Fruit fly (Drosophila melanogaster): ENCODE data around the gene Ctps.
A peak's percentile ranks its signal among the peaks of the same experiment; 100 is the strongest.

The Ctps gene

dm6 chr3L:15161549-15161948 is 63.8 kb downstream of the Ctps start, which contains the start of gene CG6878 (continued):
- peak; percentile 8 for TF ChIP-seq CG10654 (GFP tag; optimal IDR thresholded peaks at IDR 0.05)
- TF ChIP-seq z (GFP tag; IDR thresholded peaks at IDR 0.05): no peak
- TF ChIP-seq Awh (GFP tag; IDR thresholded peaks at IDR 0.05): no peak
- TF ChIP-seq CG11085 (GFP tag; IDR thresholded peaks at IDR 0.05): no peak
- TF ChIP-seq CG15696 (tag; optimal IDR thresholded peaks at IDR 0.05): peak; percentile 13
- TF ChIP-seq hth (optimal IDR thresholded peaks at IDR 0.05): no peak
- TF ChIP-seq NfI (GFP tag; optimal IDR thresholded peaks at IDR 0.05): peak; percentile 60
- no peak for TF ChIP-seq Nf-YA (GFP tag; IDR thresholded peaks at IDR 0.05)
- no peak for TF ChIP-seq CG12769 (tag; optimal IDR thresholded peaks at IDR 0.05)
- no peak for TF ChIP-seq tx (GFP tag; optimal IDR thresholded peaks at IDR 0.05)
- no peak for TF ChIP-seq Kr (GFP tag; optimal IDR thresholded peaks at IDR 0.05)
- no peak for TF ChIP-seq CG4328 (GFP tag; optimal IDR thresholded peaks at IDR 0.05)
- no peak for TF ChIP-seq Mrtf (GFP tag; IDR thresholded peaks at IDR 0.05)
- TF ChIP-seq zfh2 (GFP tag; optimal IDR thresholded peaks at IDR 0.05): no peak
- TF ChIP-seq Opbp (GFP tag; IDR thresholded peaks at IDR 0.05; ENCODE audit: partially characterized antibody): no peak
- no peak for TF ChIP-seq Gug (GFP tag; IDR thresholded peaks at IDR 0.05)
- TF ChIP-seq fd64A (GFP tag; optimal IDR thresholded peaks at IDR 0.05): no peak
- TF ChIP-seq CG34376 (GFP tag; optimal IDR thresholded peaks at IDR 0.05): peak; percentile 6
- TF ChIP-seq aop (GFP tag; IDR thresholded peaks at IDR 0.05): no peak
- no peak for TF ChIP-seq Sox100B (GFP tag; optimal IDR thresholded peaks at IDR 0.05)
- TF ChIP-seq CG3838 (GFP tag; optimal IDR thresholded peaks at IDR 0.05): no peak
- no peak for TF ChIP-seq CG7271 (tag; optimal IDR thresholded peaks at IDR 0.05)
- TF ChIP-seq CG15269 (tag; optimal IDR thresholded peaks at IDR 0.05): no peak
- no peak for TF ChIP-seq ab (GFP tag; optimal IDR thresholded peaks at IDR 0.05)
- no peak for TF ChIP-seq mld (GFP tag; IDR thresholded peaks at IDR 0.05; ENCODE audit: partially characterized antibody)
- no peak for TF ChIP-seq da (GFP tag; optimal IDR thresholded peaks at IDR 0.05)
- TF ChIP-seq Lim3 (GFP tag; IDR thresholded peaks at IDR 0.05): no peak
- peak; percentile 61 for TF ChIP-seq CG1603 (tag; optimal IDR thresholded peaks at IDR 0.05)
- TF ChIP-seq ci (GFP tag; IDR thresholded peaks at IDR 0.05): peak; percentile 65; the same call in 1 of the 3 replicates
- peak; percentile 93 for TF ChIP-seq stwl (tag; optimal IDR thresholded peaks at IDR 0.05)
- no peak; the same call in 2 of the 3 replicates for TF ChIP-seq Aef1 (GFP tag; IDR thresholded peaks at IDR 0.05)
- no peak for TF ChIP-seq CG30431 (GFP tag; optimal IDR thresholded peaks at IDR 0.05)
- no peak for TF ChIP-seq lmd (GFP tag; IDR thresholded peaks at IDR 0.05)
- no peak for TF ChIP-seq inv (GFP tag; IDR thresholded peaks at IDR 0.05; ENCODE audit: partially characterized antibody)
- TF ChIP-seq CG7987 (GFP tag; optimal IDR thresholded peaks at IDR 0.05): peak; percentile 56
- TF ChIP-seq chinmo (GFP tag; IDR thresholded peaks at IDR 0.05; ENCODE audit: partially characterized antibody): no peak
- TF ChIP-seq E2f2 (GFP tag; IDR thresholded peaks at IDR 0.05): peak; percentile 97
- TF ChIP-seq CG2678 (tag; optimal IDR thresholded peaks at IDR 0.05): no peak
- no peak for TF ChIP-seq CG1647 (GFP tag; optimal IDR thresholded peaks at IDR 0.05)
- no peak for TF ChIP-seq trh (GFP tag; optimal IDR thresholded peaks at IDR 0.05)
- no peak for TF ChIP-seq Sry-β (GFP tag; optimal IDR thresholded peaks at IDR 0.05)
- no peak for TF ChIP-seq CG7786 (GFP tag; optimal IDR thresholded peaks at IDR 0.05)
- TF ChIP-seq mirr (GFP tag; optimal IDR thresholded peaks at IDR 0.05): no peak
- TF ChIP-seq org-1 (GFP tag; optimal IDR thresholded peaks at IDR 0.05): no peak
- no peak for TF ChIP-seq Doc3 (GFP tag; IDR thresholded peaks at IDR 0.05; ENCODE audit: partially characterized antibody)
- no peak for TF ChIP-seq lola (GFP tag; optimal IDR thresholded peaks at IDR 0.05)
- no peak for TF ChIP-seq Ets65A (GFP tag)
- no peak for TF ChIP-seq Rx (GFP tag; IDR thresholded peaks at IDR 0.05)
- peak; percentile 30 for TF ChIP-seq gsb-n (tag; optimal IDR thresholded peaks at IDR 0.05)
- TF ChIP-seq CG17829 (tag; optimal IDR thresholded peaks at IDR 0.05): peak; percentile 38
- TF ChIP-seq Hr39 (optimal IDR thresholded peaks at IDR 0.05): no peak
- no peak for TF ChIP-seq Oaz (GFP tag; IDR thresholded peaks at IDR 0.05)
- TF ChIP-seq CG31388 (GFP tag; optimal IDR thresholded peaks at IDR 0.05): no peak

Measured in whole organism, embryonic.